Fruit fly (Drosophila melanogaster) whole organism, embryonic: ENCODE data around the gene CG7377.

ENCODE experiments used
- B-H1 ChIP-seq: fragments of 200-800 bp; sonication (Bioruptor generic); IDR thresholded peaks from 3 replicates; pipeline ENCODE4 v1.3.6; 2022; ENCODE audit warnings: missing biosample characterization, missing genetic modification characterization
- CG10979 ChIP-seq: fragments of 200-800 bp; sonication (Bioruptor generic); optimal IDR thresholded peaks from 2 replicates; lab custom pipeline; 2018; ENCODE audit warnings: missing biosample characterization, mild to moderate bottlenecking, missing genetic modification characterization, moderate library complexity
- CG11247 ChIP-seq: fragments of 200-800 bp; sonication (Bioruptor generic); IDR thresholded peaks from 2 replicates; pipeline ENCODE4 v1.3.6; 2022; ENCODE audit warnings: missing biosample characterization, missing genetic modification characterization
- CG12071 ChIP-seq: fragments of 200-800 bp; sonication (Bioruptor generic); optimal IDR thresholded peaks from 3 replicates; lab custom pipeline; 2018; ENCODE audit warnings: missing biosample characterization, mild to moderate bottlenecking, missing genetic modification characterization
- CG1233 ChIP-seq: fragments of 200-800 bp; sonication (Bioruptor generic); optimal IDR thresholded peaks from 4 replicates; lab custom pipeline; 2018; ENCODE audit warnings: missing biosample characterization, mild to moderate bottlenecking, missing genetic modification characterization
- CG1647 ChIP-seq: fragments of 200-800 bp; sonication (Bioruptor generic); optimal IDR thresholded peaks from 3 replicates; lab custom pipeline; 2016; ENCODE audit warnings: missing biosample characterization, missing genetic modification characterization
- CG17385 ChIP-seq: fragments of 200-800 bp; sonication (Bioruptor generic); optimal IDR thresholded peaks from 3 replicates; lab custom pipeline; 2018; ENCODE audit warnings: missing biosample characterization, mild to moderate bottlenecking, missing genetic modification characterization
- CG17568 ChIP-seq: fragments of 200-800 bp; sonication (Bioruptor generic); optimal IDR thresholded peaks from 2 replicates; lab custom pipeline; 2018; ENCODE audit warnings: missing biosample characterization, mild to moderate bottlenecking, missing genetic modification characterization, moderate library complexity
- CG17912 ChIP-seq: fragments of 200-800 bp; sonication (Bioruptor generic); optimal IDR thresholded peaks from 2 replicates; lab custom pipeline; 2018; ENCODE audit warnings: missing biosample characterization, mild to moderate bottlenecking, missing genetic modification characterization
- CG2120 ChIP-seq: fragments of 200-800 bp; sonication (Bioruptor generic); optimal IDR thresholded peaks from 3 replicates; lab custom pipeline; 2016; ENCODE audit warnings: missing biosample characterization, missing genetic modification characterization
- CG2199 ChIP-seq: fragments of 200-800 bp; sonication (Bioruptor generic); IDR thresholded peaks from 3 replicates; pipeline ENCODE4 v1.3.6; 2022; ENCODE audit warnings: missing biosample characterization, missing genetic modification characterization
- CG2678 ChIP-seq: fragments of 200-800 bp; sonication (Bioruptor generic); optimal IDR thresholded peaks from 3 replicates; lab custom pipeline; 2019; ENCODE audit warnings: missing biosample characterization, mild to moderate bottlenecking, missing genetic modification characterization, moderate library complexity
- CG32767 ChIP-seq: fragments of 200-800 bp; sonication (Bioruptor generic); IDR thresholded peaks from 2 replicates; pipeline ENCODE4 v1.3.6; 2022; ENCODE audit warnings: missing biosample characterization, missing genetic modification characterization
- CG3281 ChIP-seq: fragments of 200-800 bp; sonication (Bioruptor generic); optimal IDR thresholded peaks from 3 replicates; lab custom pipeline; 2017; ENCODE audit warnings: missing biosample characterization, mild to moderate bottlenecking, missing genetic modification characterization
- CG3995 ChIP-seq: fragments of 200-800 bp; sonication (Bioruptor generic); optimal IDR thresholded peaks from 3 replicates; lab custom pipeline; 2016; ENCODE audit warnings: missing biosample characterization, missing genetic modification characterization
- CG4617 ChIP-seq: fragments of 200-800 bp; sonication (Bioruptor generic); optimal IDR thresholded peaks from 3 replicates; lab custom pipeline; 2016; ENCODE audit warnings: missing biosample characterization, missing genetic modification characterization, borderline replicate concordance
- CG6272 ChIP-seq: fragments of 200-800 bp; sonication (Bioruptor generic); IDR thresholded peaks from 2 replicates; pipeline ENCODE4 v1.3.6; 2022; ENCODE audit warnings: missing biosample characterization, missing genetic modification characterization
- CG6654 ChIP-seq: fragments of 200-800 bp; sonication (Bioruptor generic); optimal IDR thresholded peaks from 2 replicates; lab custom pipeline; 2017; ENCODE audit warnings: missing biosample characterization, mild to moderate bottlenecking, missing genetic modification characterization
- CG8290 ChIP-seq, 3 experiments: fragments of 200-800 bp; sonication (Bioruptor generic); optimal IDR thresholded peaks; 2 replicates each; lab custom pipeline; 2016 to 2019; ENCODE audit warnings: missing biosample characterization in 3 of 3, missing genetic modification characterization in 3 of 3, mild to moderate bottlenecking in 2 of 3, moderate library complexity in 1 of 3
- CHES-1-like ChIP-seq: fragments of 200-800 bp; sonication (Bioruptor generic); optimal IDR thresholded peaks from 2 replicates; lab custom pipeline; 2016; ENCODE audit warnings: missing biosample characterization, missing genetic modification characterization
- CoRest ChIP-seq: fragments of 200-800 bp; sonication (Bioruptor generic); optimal IDR thresholded peaks from 3 replicates; lab custom pipeline; 2018; ENCODE audit warnings: missing biosample characterization, mild to moderate bottlenecking, missing genetic modification characterization, moderate library complexity
- Dek ChIP-seq: fragments of 200-800 bp; sonication (Bioruptor generic); optimal IDR thresholded peaks from 3 replicates; lab custom pipeline; 2019; ENCODE audit warnings: missing biosample characterization, mild to moderate bottlenecking, missing genetic modification characterization, moderate library complexity
- Dip3 ChIP-seq: fragments of 200-800 bp; sonication (Bioruptor generic); optimal IDR thresholded peaks from 3 replicates; lab custom pipeline; 2016; ENCODE audit warnings: missing biosample characterization, missing genetic modification characterization
- Ets65A ChIP-seq: fragments of 200-800 bp; sonication (Bioruptor generic); peaks from one replicate; lab custom pipeline; 2016; ENCODE audit warnings: missing biosample characterization, missing genetic modification characterization
- Fer3 ChIP-seq: fragments of 200-800 bp; sonication (Bioruptor generic); optimal IDR thresholded peaks from 2 replicates; lab custom pipeline; 2018; ENCODE audit warnings: missing biosample characterization, mild to moderate bottlenecking, missing genetic modification characterization, moderate library complexity
- HHEX ChIP-seq: fragments of 200-800 bp; sonication (Bioruptor generic); optimal IDR thresholded peaks from 3 replicates; lab custom pipeline; 2017; ENCODE audit warnings: missing biosample characterization, mild to moderate bottlenecking, missing genetic modification characterization, missing genetic modification reagents
- HLH4C ChIP-seq: fragments of 200-800 bp; sonication (Bioruptor generic); IDR thresholded peaks from 3 replicates; pipeline ENCODE4 v1.3.6; 2022; ENCODE audit warnings: missing biosample characterization, missing genetic modification characterization; ENCODE audit not compliant: partially characterized antibody
- Hr51 ChIP-seq, 2 experiments: fragments of 200-800 bp; sonication (Bioruptor generic); optimal IDR thresholded peaks; 2 replicates in 1 of 2; 3 replicates in 1 of 2; lab custom pipeline; 2016 to 2018; ENCODE audit warnings: missing biosample characterization in 2 of 2, missing genetic modification characterization in 2 of 2, mild to moderate bottlenecking in 1 of 2, moderate library complexity in 1 of 2
- NC2α ChIP-seq: fragments of 200-800 bp; sonication (Bioruptor generic); optimal IDR thresholded peaks from 2 replicates; lab custom pipeline; 2016; ENCODE audit warnings: missing biosample characterization, missing genetic modification characterization
- Taf1 ChIP-seq: fragments of 200-800 bp; sonication (Bioruptor generic); IDR thresholded peaks from 2 replicates; pipeline ENCODE4 v1.3.6; 2022; ENCODE audit warnings: missing biosample characterization, missing genetic modification characterization
- Trl ChIP-seq, 3 experiments: fragments of >200 bp in 2 of 3; fragments of 200-800 bp in 1 of 3; sonication (Bioruptor generic) in 1 of 3; optimal IDR thresholded peaks; 2 replicates in 1 of 3; 3 replicates in 2 of 3; lab custom pipeline; 2016 to 2017; ENCODE audit warnings: missing biosample characterization in 1 of 3, missing genetic modification characterization in 1 of 3
- btn ChIP-seq: fragments of 200-800 bp; sonication (Bioruptor generic); optimal IDR thresholded peaks from 2 replicates; lab custom pipeline; 2016; ENCODE audit warnings: missing biosample characterization, missing genetic modification characterization
- crc ChIP-seq: fragments of 200-800 bp; sonication (Bioruptor generic); optimal IDR thresholded peaks from 2 replicates; lab custom pipeline; 2016; ENCODE audit warnings: missing biosample characterization, missing genetic modification characterization
- dmrt11E ChIP-seq: fragments of 200-800 bp; sonication (Bioruptor generic); optimal IDR thresholded peaks from 3 replicates; lab custom pipeline; 2018; ENCODE audit warnings: missing biosample characterization, mild to moderate bottlenecking, missing genetic modification characterization, moderate library complexity
- ems ChIP-seq: fragments of 200-800 bp; sonication (Bioruptor generic); optimal IDR thresholded peaks from 3 replicates; lab custom pipeline; 2016; ENCODE audit warnings: missing biosample characterization, missing genetic modification characterization
- eve ChIP-seq, 2 experiments: fragments of >200 bp; optimal IDR thresholded peaks; 2 replicates each; lab custom pipeline; 2017; ENCODE audit warnings: missing biosample characterization in 2 of 2, missing genetic modification characterization in 2 of 2
- fru ChIP-seq: fragments of >200 bp; optimal IDR thresholded peaks from 2 replicates; lab custom pipeline; 2017
- gcm2 ChIP-seq: fragments of 200-800 bp; sonication (Bioruptor generic); optimal IDR thresholded peaks from 2 replicates; lab custom pipeline; 2016; ENCODE audit warnings: missing biosample characterization, missing genetic modification characterization
- lola ChIP-seq, 3 experiments: fragments of >200 bp in 2 of 3; fragments of 200-800 bp in 1 of 3; sonication (Bioruptor generic) in 1 of 3; optimal IDR thresholded peaks; 2 replicates each; lab custom pipeline; 2017 to 2019; ENCODE audit warnings: missing biosample characterization in 3 of 3, missing genetic modification characterization in 3 of 3, mild to moderate bottlenecking in 1 of 3, moderate library complexity in 1 of 3
- org-1 ChIP-seq: fragments of 200-800 bp; sonication (Bioruptor generic); optimal IDR thresholded peaks from 2 replicates; lab custom pipeline; 2017; ENCODE audit warnings: missing biosample characterization, missing genetic modification characterization
- otp ChIP-seq: fragments of 200-800 bp; sonication (Bioruptor generic); IDR thresholded peaks from 3 replicates; pipeline ENCODE4, ENCODE4 v1.3.6; 2022; ENCODE audit warnings: missing biosample characterization, missing genetic modification characterization
- pan ChIP-seq, 4 experiments: fragments of >200 bp in 3 of 4; fragments of 200-800 bp in 1 of 4; sonication (Bioruptor generic) in 1 of 4; optimal IDR thresholded peaks in 3 of 4; IDR thresholded peaks in 1 of 4; 2 replicates each; pipeline versions ENCODE4 v1.3.6 to Lab custom; 2017 to 2022; ENCODE audit warnings: missing biosample characterization in 2 of 4, missing genetic modification characterization in 2 of 4, mixed read lengths in 1 of 4
- pfk ChIP-seq: fragments of 200-800 bp; sonication (Bioruptor generic); optimal IDR thresholded peaks from 2 replicates; lab custom pipeline; 2018; ENCODE audit warnings: missing biosample characterization, mild to moderate bottlenecking, missing genetic modification characterization, moderate library complexity
- rib ChIP-seq: fragments of 200-800 bp; sonication (Bioruptor generic); IDR thresholded peaks from 2 replicates; pipeline ENCODE4 v1.3.6; 2022; ENCODE audit warnings: missing biosample characterization, missing genetic modification characterization
- schlank ChIP-seq: fragments of 200-800 bp; sonication (Bioruptor generic); optimal IDR thresholded peaks from 2 replicates; lab custom pipeline; 2018; ENCODE audit warnings: missing biosample characterization, mild to moderate bottlenecking, missing genetic modification characterization
- sr ChIP-seq: fragments of 200-800 bp; sonication (Bioruptor generic); IDR thresholded peaks from 3 replicates; pipeline ENCODE4 v1.3.6; 2022; ENCODE audit warnings: missing biosample characterization, missing genetic modification characterization
- vnd ChIP-seq: fragments of 200-800 bp; sonication (Bioruptor generic); IDR thresholded peaks from 3 replicates; pipeline ENCODE4 v1.3.6; 2022; ENCODE audit warnings: missing biosample characterization, missing genetic modification characterization; ENCODE audit not compliant: partially characterized antibody

The CG7377 gene

dm6 chr3L:11587720-11588580 lies 1.5 kb upstream of the CG7377 start, which contains the start of gene rt (continued):
- TF ChIP-seq CG17385 (GFP tag; lab: Kevin White, UChicago) (peak; percentile 50), dmrt11E (tag; lab: Kevin White, UChicago) (peak; percentile 83), pan (optimal IDR thresholded peaks at IDR 0.05; lab: Kevin White, UChicago) (no peak), pan (GFP tag; optimal IDR thresholded peaks at IDR 0.05 in 1 of 2, IDR thresholded peaks at IDR 0.05 in 1 of 2) (no peak), Dek (no peak), ems (peak; percentile 27), CG12071 (GFP tag; lab: Kevin White, UChicago) (peak; percentile 14), eve (GFP tag; optimal IDR thresholded peaks at IDR 0.05; lab: Kevin White, UChicago) (no peak), CG2678 (peak; percentile 68), CG1647 (GFP tag; lab: Kevin White, UChicago) (no peak), CG3995 (no peak), CG17568 (GFP tag; lab: Kevin White, UChicago) (no peak), CG17912 (GFP tag; lab: Kevin White, UChicago) (no peak), sr (GFP tag; lab: Robert Waterston, UW) (no peak), schlank (no peak), CG2120 (GFP tag; lab: Kevin White, UChicago) (no peak), Hr51 (GFP tag; optimal IDR thresholded peaks at IDR 0.05; lab: Kevin White, UChicago) (peak in 1 of 2 experiments; percentile 58), Ets65A (peak; percentile 23), otp (GFP tag; lab: Robert Waterston, UW) (0 out of 3 replicates have a peak, but pooled peaks have one; percentile 49), CG2199 (GFP tag; lab: Robert Waterston, UW) (0 out of 3 replicates have a peak, but pooled peaks have one; percentile 67), CG8290 (GFP tag; optimal IDR thresholded peaks at IDR 0.05; lab: Kevin White, UChicago) (peak; percentile 25), CG8290 (tag; optimal IDR thresholded peaks at IDR 0.05; lab: Kevin White, UChicago) (no peak), crc (GFP tag; lab: Kevin White, UChicago) (no peak), CHES-1-like (GFP tag; lab: Kevin White, UChicago) (no peak), vnd (GFP tag; lab: Robert Waterston, UW) (no peak), CG11247 (GFP tag; lab: Robert Waterston, UW) (no peak), CG3281 (GFP tag; lab: Kevin White, UChicago) (peak; percentile 28), HHEX (GFP tag; lab: Kevin White, UChicago) (peak; percentile 37), btn (GFP tag; lab: Kevin White, UChicago) (no peak), CG6654 (no peak), pfk (GFP tag; lab: Kevin White, UChicago) (no peak), B-H1 (GFP tag; lab: Robert Waterston, UW) (peak; percentile 26; the same call in 1 of the 3 replicates), CG1233 (GFP tag; lab: Kevin White, UChicago) (peak; percentile 22), Fer3 (peak; percentile 22), gcm2 (GFP tag; lab: Kevin White, UChicago) (peak; percentile 12), HLH4C (GFP tag; lab: Robert Waterston, UW) (peak; percentile 38; the same call in 1 of the 3 replicates), Dip3 (GFP tag; lab: Kevin White, UChicago) (no peak), CG6272 (GFP tag; lab: Robert Waterston, UW) (no peak), NC2α (GFP tag; lab: Kevin White, UChicago) (no peak), CG10979 (tag; lab: Kevin White, UChicago) (peak; percentile 81), rib (GFP tag; lab: Robert Waterston, UW) (no peak), org-1 (GFP tag; lab: Kevin White, UChicago) (peak; percentile 46), CoRest (peak; percentile 70), Taf1 (GFP tag; lab: Robert Waterston, UW) (no peak), CG32767 (GFP tag; lab: Robert Waterston, UW) (peak; percentile 50; the same call in 1 of the 2 replicates), Trl (optimal IDR thresholded peaks at IDR 0.05; lab: Kevin White, UChicago) (no peak), Trl (GFP tag; optimal IDR thresholded peaks at IDR 0.05; lab: Kevin White, UChicago) (peak; percentile 39), fru (lab: Kevin White, UChicago) (no peak), CG4617 (GFP tag; lab: Kevin White, UChicago) (no peak), lola (GFP tag; optimal IDR thresholded peaks at IDR 0.05; lab: Kevin White, UChicago) (peak in 1 of 3 experiments; percentile 85)
